ENCODE assay signal across 3 worm cellular contexts in genomic region chrIV:9994895-9995394, ce11.
TF ChIP-seq lines count a peak whose summit lies in the region.

Gene uba-1, minus strand, starts transcription at chrIV:9994945.

TF ChIP-seq in whole organism, L1 larva, 84 proteins besides CTCF, POLR2A, EP300 and RAD21 (continued from another document):
- no peak for TF ChIP-seq sptf-1 (tag; optimal IDR thresholded peaks at IDR 0.05; lab: Kevin White, UChicago)
- no peak for TF ChIP-seq pax-3 (tag; optimal IDR thresholded peaks at IDR 0.05; lab: Kevin White, UChicago)
- TF ChIP-seq fos-1 (tag; optimal IDR thresholded peaks at IDR 0.05; lab: Kevin White, UChicago) = no peak
- TF ChIP-seq egl-27 (tag; optimal IDR thresholded peaks at IDR 0.05; lab: Kevin White, UChicago) = no peak
- no peak for TF ChIP-seq nhr-11 (tag; optimal IDR thresholded peaks at IDR 0.05; lab: Kevin White, UChicago)
- no peak for TF ChIP-seq ceh-63 (GFP tag; optimal IDR thresholded peaks at IDR 0.05; lab: Kevin White, UChicago)
- no peak for TF ChIP-seq nhr-28 (tag; optimal IDR thresholded peaks at IDR 0.05; lab: Kevin White, UChicago)
- no peak for TF ChIP-seq mef-2 (tag; optimal IDR thresholded peaks at IDR 0.05; lab: Kevin White, UChicago)
- peak in 1 of 2 experiments; percentile 48 for TF ChIP-seq lin-35 (GFP tag; optimal IDR thresholded peaks at IDR 0.05; lab: Kevin White, UChicago)
- TF ChIP-seq dsc-1 (tag; optimal IDR thresholded peaks at IDR 0.05; lab: Kevin White, UChicago) = no peak
- peak; percentile 9 for TF ChIP-seq lin-14 (GFP tag; optimal IDR thresholded peaks at IDR 0.05; lab: Kevin White, UChicago)
- no peak for TF ChIP-seq mab-9 (GFP tag; IDR thresholded peaks at IDR 0.05; lab: Robert Waterston, UW)
- no peak for TF ChIP-seq alr-1 (tag; optimal IDR thresholded peaks at IDR 0.05; lab: Kevin White, UChicago; ENCODE audit: borderline replicate concordance)
- TF ChIP-seq tbx-2 (tag; optimal IDR thresholded peaks at IDR 0.05; lab: Kevin White, UChicago) = peak; percentile 22
- peak in 1 of 2 experiments; percentile 23 for TF ChIP-seq efl-1 (optimal IDR thresholded peaks at IDR 0.05; lab: Kevin White, UChicago)
- TF ChIP-seq efl-1 (GFP tag; optimal IDR thresholded peaks at IDR 0.05 in 1 of 2; lab: Kevin White, UChicago) = peak in 1 of 2 experiments; percentile 82
- no peak for TF ChIP-seq nhr-237 (tag; optimal IDR thresholded peaks at IDR 0.05; lab: Kevin White, UChicago)
- TF ChIP-seq C16A3.4 (tag; optimal IDR thresholded peaks at IDR 0.05; lab: Kevin White, UChicago) = no peak
- TF ChIP-seq sox-4 (tag; optimal IDR thresholded peaks at IDR 0.05; lab: Kevin White, UChicago) = no peak
- TF ChIP-seq nhr-20 (tag; optimal IDR thresholded peaks at IDR 0.05; lab: Kevin White, UChicago) = peak; percentile 22
- TF ChIP-seq ceh-82 (tag; optimal IDR thresholded peaks at IDR 0.05; lab: Kevin White, UChicago) = no peak
- TF ChIP-seq elt-2 (tag; optimal IDR thresholded peaks at IDR 0.05; lab: Kevin White, UChicago) = no peak
- TF ChIP-seq lsy-2 (tag; optimal IDR thresholded peaks at IDR 0.05; lab: Kevin White, UChicago) = peak in 1 of 2 experiments; percentile 26
- TF ChIP-seq fkh-4 (tag; optimal IDR thresholded peaks at IDR 0.05; lab: Kevin White, UChicago; ENCODE audit: borderline replicate concordance) = no peak
- TF ChIP-seq grh-1 (GFP tag; IDR thresholded peaks at IDR 0.05; lab: Robert Waterston, UW) = no peak

TF ChIP-seq in whole organism, L4 larva, 104 proteins besides CTCF, POLR2A, EP300 and RAD21 (continued from another document):
- TF ChIP-seq mes-2 (tag; optimal IDR thresholded peaks at IDR 0.05; lab: Kevin White, UChicago; ENCODE audit: poor library complexity, severe bottlenecking) = peak; percentile 57
- TF ChIP-seq nhr-42 (GFP tag; IDR thresholded peaks at IDR 0.05; lab: Robert Waterston, UW) = 0 out of 2 replicates have a peak, but pooled peaks have one; percentile 41
- no peak for TF ChIP-seq lir-3 (tag; optimal IDR thresholded peaks at IDR 0.05; lab: Kevin White, UChicago)
- TF ChIP-seq nhr-111 (GFP tag; optimal IDR thresholded peaks at IDR 0.05; lab: Kevin White, UChicago) = no peak
- TF ChIP-seq ceh-44 (GFP tag; IDR thresholded peaks at IDR 0.05; lab: Robert Waterston, UW) = no peak
- no peak for TF ChIP-seq ceh-32 (tag; optimal IDR thresholded peaks at IDR 0.05; lab: Kevin White, UChicago; ENCODE audit: poor library complexity)
- peak; percentile 13 for TF ChIP-seq hlh-11 (tag; optimal IDR thresholded peaks at IDR 0.05; lab: Kevin White, UChicago)
- 0 out of 2 replicates have a peak, but pooled peaks have one; percentile 24 for TF ChIP-seq ceh-20 (GFP tag; IDR thresholded peaks at IDR 0.05; lab: Robert Waterston, UW)
- TF ChIP-seq lin-38 (GFP tag; IDR thresholded peaks at IDR 0.05; lab: Robert Waterston, UW) = peak; percentile 81
- TF ChIP-seq hif-1 (tag; optimal IDR thresholded peaks at IDR 0.05; lab: Kevin White, UChicago) = no peak
- peak; percentile 36 for TF ChIP-seq nhr-25 (tag; optimal IDR thresholded peaks at IDR 0.05; lab: Kevin White, UChicago; ENCODE audit: borderline replicate concordance, insufficient read depth)
- TF ChIP-seq pha-4 (GFP tag; IDR thresholded peaks at IDR 0.05; lab: Robert Waterston, UW) = 0 out of 2 replicates have a peak, but pooled peaks have one; percentile 51
- TF ChIP-seq pha-4 (tag; optimal IDR thresholded peaks at IDR 0.05; lab: Kevin White, UChicago) = peak; percentile 15
- TF ChIP-seq F26F4.8 (GFP tag; conservative IDR thresholded peaks at IDR 0.05; lab: Robert Waterston, UW) = no peak
- no peak for TF ChIP-seq F10B5.3 (tag; optimal IDR thresholded peaks at IDR 0.05; lab: Kevin White, UChicago)
- TF ChIP-seq gei-8 (GFP tag; optimal IDR thresholded peaks at IDR 0.05; lab: Kevin White, UChicago) = no peak
- no peak for TF ChIP-seq tra-1 (GFP tag; IDR thresholded peaks at IDR 0.05; lab: Robert Waterston, UW)
- TF ChIP-seq arid-1 (GFP tag; conservative IDR thresholded peaks at IDR 0.05; lab: Robert Waterston, UW) = no peak
- peak; percentile 73; the same call in 1 of the 2 replicates for TF ChIP-seq daf-19 (GFP tag; conservative IDR thresholded peaks at IDR 0.05; lab: Robert Waterston, UW)
- peak; percentile 52 for TF ChIP-seq dpl-1 (GFP tag; optimal IDR thresholded peaks at IDR 0.05; lab: Kevin White, UChicago)
- no peak for TF ChIP-seq lin-39 (tag; optimal IDR thresholded peaks at IDR 0.05; lab: Kevin White, UChicago)
- TF ChIP-seq F49E8.2 (tag; optimal IDR thresholded peaks at IDR 0.05; lab: Kevin White, UChicago; ENCODE audit: borderline replicate concordance) = no peak
- TF ChIP-seq egl-27 (tag; optimal IDR thresholded peaks at IDR 0.05; lab: Kevin White, UChicago) = no peak
- no peak for TF ChIP-seq pqm-1 (tag; optimal IDR thresholded peaks at IDR 0.05; lab: Kevin White, UChicago)
- peak; percentile 9 for TF ChIP-seq hlh-30 (tag; optimal IDR thresholded peaks at IDR 0.05; lab: Kevin White, UChicago; ENCODE audit: insufficient read depth)
- TF ChIP-seq ztf-7 (tag; optimal IDR thresholded peaks at IDR 0.05; lab: Kevin White, UChicago) = no peak
- peak in 1 of 2 experiments; percentile 69 for TF ChIP-seq lsy-2 (tag; optimal IDR thresholded peaks at IDR 0.05; lab: Kevin White, UChicago)
- TF ChIP-seq mep-1 (tag; optimal IDR thresholded peaks at IDR 0.05; lab: Kevin White, UChicago) = peak; percentile 80
- TF ChIP-seq jun-1 (tag; optimal IDR thresholded peaks at IDR 0.05; lab: Kevin White, UChicago) = no peak
- peak; percentile 78 for TF ChIP-seq T20F7.1 (GFP tag; optimal IDR thresholded peaks at IDR 0.05; lab: Kevin White, UChicago)
- TF ChIP-seq nhr-6 (tag; optimal IDR thresholded peaks at IDR 0.05; lab: Kevin White, UChicago) = no peak
- peak; percentile 19 for TF ChIP-seq nhr-77 (tag; optimal IDR thresholded peaks at IDR 0.05; lab: Kevin White, UChicago)
- peak; percentile 13 for TF ChIP-seq spr-1 (tag; optimal IDR thresholded peaks at IDR 0.05; lab: Kevin White, UChicago)
- TF ChIP-seq ama-1 (optimal IDR thresholded peaks at IDR 0.05; lab: Kevin White, UChicago) = peak; percentile 77
- no peak for TF ChIP-seq mdl-1 (tag; optimal IDR thresholded peaks at IDR 0.05; lab: Kevin White, UChicago)
- no peak for TF ChIP-seq mxl-3 (GFP tag; optimal IDR thresholded peaks at IDR 0.05; lab: Kevin White, UChicago)
- TF ChIP-seq ces-1 (GFP tag; optimal IDR thresholded peaks at IDR 0.05; lab: Kevin White, UChicago) = no peak
- TF ChIP-seq unc-130 (GFP tag; optimal IDR thresholded peaks at IDR 0.05; lab: Kevin White, UChicago) = peak; percentile 51
- TF ChIP-seq zip-2 (tag; optimal IDR thresholded peaks at IDR 0.05; lab: Kevin White, UChicago) = peak; percentile 61
- peak; percentile 53 for TF ChIP-seq nhr-48 (tag; optimal IDR thresholded peaks at IDR 0.05; lab: Kevin White, UChicago)
- peak; percentile 56 for TF ChIP-seq rbr-2 (tag; optimal IDR thresholded peaks at IDR 0.05; lab: Kevin White, UChicago)
- TF ChIP-seq nhr-11 (tag; optimal IDR thresholded peaks at IDR 0.05; lab: Kevin White, UChicago) = no peak
- TF ChIP-seq spr-3 (GFP tag; optimal IDR thresholded peaks at IDR 0.05; lab: Kevin White, UChicago) = no peak
- TF ChIP-seq Y5F2A.4 (GFP tag; optimal IDR thresholded peaks at IDR 0.05; lab: Kevin White, UChicago) = no peak
- no peak for TF ChIP-seq mxl-2 (GFP tag; conservative IDR thresholded peaks at IDR 0.05; lab: Robert Waterston, UW)
- peak; percentile 87 for TF ChIP-seq dve-1 (tag; optimal IDR thresholded peaks at IDR 0.05; lab: Kevin White, UChicago; ENCODE audit: insufficient read depth)
- no peak for TF ChIP-seq unc-39 (tag; optimal IDR thresholded peaks at IDR 0.05; lab: Kevin White, UChicago)
- peak; percentile 77 for TF ChIP-seq nhr-102 (tag; optimal IDR thresholded peaks at IDR 0.05; lab: Kevin White, UChicago)
- no peak for TF ChIP-seq ZK337.2 (GFP tag; IDR thresholded peaks at IDR 0.05; lab: Robert Waterston, UW)
- no peak for TF ChIP-seq lin-29 (GFP tag; IDR thresholded peaks at IDR 0.05; lab: Robert Waterston, UW)
- TF ChIP-seq madf-9 (GFP tag; conservative IDR thresholded peaks at IDR 0.05; lab: Robert Waterston, UW) = no peak
- TF ChIP-seq lin-1 (GFP tag; IDR thresholded peaks at IDR 0.05; lab: Robert Waterston, UW) = no peak

TF ChIP-seq in whole organism, young adult, 124 proteins besides CTCF, POLR2A, EP300 and RAD21 (continued from another document):
- TF ChIP-seq madf-3 (GFP tag; IDR thresholded peaks at IDR 0.05; lab: Robert Waterston, UW) (no peak), lag-1 (GFP tag; IDR thresholded peaks at IDR 0.05; lab: Robert Waterston, UW) (no peak), xnd-1 (tag; optimal IDR thresholded peaks at IDR 0.05; lab: Kevin White, UChicago) (peak; percentile 75), rec-8 (tag; optimal IDR thresholded peaks at IDR 0.05; lab: Kevin White, UChicago) (peak in 1 of 2 experiments; percentile 27), madf-6 (GFP tag; IDR thresholded peaks at IDR 0.05; lab: Robert Waterston, UW) (peak; percentile 94), tbx-9 (tag; optimal IDR thresholded peaks at IDR 0.05; lab: Kevin White, UChicago; ENCODE audit: borderline replicate concordance) (no peak), ceh-40 (GFP tag; IDR thresholded peaks at IDR 0.05; lab: Robert Waterston, UW) (no peak), hlh-26 (GFP tag; conservative IDR thresholded peaks at IDR 0.05; lab: Robert Waterston, UW) (no peak), ztf-28 (GFP tag; IDR thresholded peaks at IDR 0.05; lab: Robert Waterston, UW) (no peak), zfh-2 (GFP tag; conservative IDR thresholded peaks at IDR 0.05; lab: Robert Waterston, UW) (no peak), nhr-179 (tag; optimal IDR thresholded peaks at IDR 0.05; lab: Kevin White, UChicago) (no peak), T07F8.4 (tag; optimal IDR thresholded peaks at IDR 0.05; lab: Kevin White, UChicago) (no peak), T26A5.8 (tag; optimal IDR thresholded peaks at IDR 0.05; lab: Kevin White, UChicago) (no peak), hsf-1 (GFP tag; IDR thresholded peaks at IDR 0.05; lab: Robert Waterston, UW) (peak; percentile 97), C17E4.6 (GFP tag; IDR thresholded peaks at IDR 0.05; lab: Robert Waterston, UW) (peak; percentile 77), nfya-2 (GFP tag; IDR thresholded peaks at IDR 0.05; lab: Robert Waterston, UW) (no peak), bed-2 (GFP tag; IDR thresholded peaks at IDR 0.05; lab: Robert Waterston, UW) (no peak), F39B2.1 (GFP tag; IDR thresholded peaks at IDR 0.05; lab: Robert Waterston, UW) (no peak), tbp1 (GFP tag; optimal IDR thresholded peaks at IDR 0.05; lab: Kevin White, UChicago) (peak; percentile 42), gei-17 (GFP tag; optimal IDR thresholded peaks at IDR 0.05; lab: Kevin White, UChicago) (no peak), K11D2.4 (GFP tag; IDR thresholded peaks at IDR 0.05; lab: Robert Waterston, UW) (0 out of 2 replicates have a peak, but pooled peaks have one; percentile 18), bed-1 (GFP tag; IDR thresholded peaks at IDR 0.05; lab: Robert Waterston, UW) (no peak), F49E8.2 (tag; optimal IDR thresholded peaks at IDR 0.05; lab: Kevin White, UChicago; ENCODE audit: insufficient read depth) (peak; percentile 53), nhr-90 (tag; optimal IDR thresholded peaks at IDR 0.05; lab: Kevin White, UChicago) (peak; percentile 13), ceh-91 (GFP tag; IDR thresholded peaks at IDR 0.05; lab: Robert Waterston, UW) (peak; percentile 73; the same call in 1 of the 2 replicates), madf-8 (GFP tag; conservative IDR thresholded peaks at IDR 0.05; lab: Robert Waterston, UW) (peak; percentile 90), Y95B8A.8 (GFP tag; IDR thresholded peaks at IDR 0.05; lab: Robert Waterston, UW) (no peak), F10E7.11 (tag; optimal IDR thresholded peaks at IDR 0.05; lab: Kevin White, UChicago) (no peak), sea-2 (GFP tag; IDR thresholded peaks at IDR 0.05; lab: Robert Waterston, UW) (no peak), K12H6.12 (tag; optimal IDR thresholded peaks at IDR 0.05; lab: Kevin White, UChicago) (no peak), dpff-1 (tag; optimal IDR thresholded peaks at IDR 0.05; lab: Kevin White, UChicago) (no peak), sptf-2 (GFP tag; optimal IDR thresholded peaks at IDR 0.05; lab: Kevin White, UChicago) (no peak), D2030.7 (GFP tag; IDR thresholded peaks at IDR 0.05; lab: Robert Waterston, UW) (peak; percentile 68), Y79H2A.3 (GFP tag; conservative IDR thresholded peaks at IDR 0.05; lab: Robert Waterston, UW) (no peak), atf-7 (tag; optimal IDR thresholded peaks at IDR 0.05; lab: Kevin White, UChicago) (peak; percentile 48), egl-18 (GFP tag; IDR thresholded peaks at IDR 0.05; lab: Robert Waterston, UW) (no peak), F37B4.10 (GFP tag; IDR thresholded peaks at IDR 0.05; lab: Robert Waterston, UW) (no peak), let-526 (GFP tag; IDR thresholded peaks at IDR 0.05; lab: Robert Waterston, UW) (no peak), ztf-18 (tag; optimal IDR thresholded peaks at IDR 0.05; lab: Kevin White, UChicago) (no peak), lsl-1 (GFP tag; optimal IDR thresholded peaks at IDR 0.05; lab: Kevin White, UChicago) (peak; percentile 70), B0019.2 (GFP tag; conservative IDR thresholded peaks at IDR 0.05; lab: Robert Waterston, UW) (peak; percentile 64; the same call in 1 of the 2 replicates), pbrm-1 (GFP tag; IDR thresholded peaks at IDR 0.05; lab: Robert Waterston, UW) (peak; percentile 63; the same call in 1 of the 2 replicates), ztf-25 (GFP tag; IDR thresholded peaks at IDR 0.05; lab: Robert Waterston, UW) (no peak), snpc-4 (GFP tag; optimal IDR thresholded peaks at IDR 0.05; lab: Kevin White, UChicago) (no peak), snpc-4 (tag; optimal IDR thresholded peaks at IDR 0.05; lab: Kevin White, UChicago) (peak; percentile 6 to 50 (median 40)), pha-4 (tag; optimal IDR thresholded peaks at IDR 0.05; lab: Kevin White, UChicago) (no peak), attf-5 (GFP tag; optimal IDR thresholded peaks at IDR 0.05; lab: Kevin White, UChicago) (peak; percentile 45), rpc-1 (optimal IDR thresholded peaks at IDR 0.05; lab: Kevin White, UChicago) (no peak), rpc-1 (tag; optimal IDR thresholded peaks at IDR 0.05; lab: Kevin White, UChicago) (no peak), nhr-27 (tag; optimal IDR thresholded peaks at IDR 0.05; lab: Kevin White, UChicago) (no peak), lin-40 (tag; optimal IDR thresholded peaks at IDR 0.05; lab: Kevin White, UChicago) (peak; percentile 31), Y53G8AR.9 (GFP tag; conservative IDR thresholded peaks at IDR 0.05; lab: Robert Waterston, UW) (peak; percentile 89), madf-10 (tag; optimal IDR thresholded peaks at IDR 0.05; lab: Kevin White, UChicago) (peak; percentile 53), mxl-1 (tag; optimal IDR thresholded peaks at IDR 0.05; lab: Kevin White, UChicago) (no peak), F57C9.4 (tag; optimal IDR thresholded peaks at IDR 0.05; lab: Kevin White, UChicago) (no peak)
TF ChIP-seq in whole organism, young adult: peak in this region for 54.
